Worm (Caenorhabditis elegans) whole organism, mixed stage, embryonic: ENCODE measurements around the gene Y54H5A.2.

Experiments used
- blmp-1 ChIP-seq: fragments of 150-350 bp; optimal IDR thresholded peaks from 2 replicates; lab custom pipeline; 2014; ENCODE audit warnings: missing biosample characterization, missing genetic modification characterization
- ceh-43 ChIP-seq: fragments of 200-800 bp; sonication (Bioruptor generic); optimal IDR thresholded peaks from 2 replicates; lab custom pipeline; 2018; ENCODE audit warnings: mild to moderate bottlenecking, missing genetic modification characterization, moderate library complexity, missing compliant biosample characterization
- ces-1 ChIP-seq: fragments of 150-350 bp; optimal IDR thresholded peaks from 2 replicates; lab custom pipeline; 2014; ENCODE audit warnings: missing biosample characterization, missing genetic modification reagents, missing genetic modification characterization
- elt-3 ChIP-seq: fragments of 150-350 bp; optimal IDR thresholded peaks from 2 replicates; lab custom pipeline; 2014; ENCODE audit warnings: missing biosample characterization, missing genetic modification characterization
- ham-2 ChIP-seq: fragments of 200-800 bp; sonication (Bioruptor generic); optimal IDR thresholded peaks from 2 replicates; lab custom pipeline; 2018; ENCODE audit warnings: mild to moderate bottlenecking, missing genetic modification characterization, missing compliant biosample characterization
- lin-13 ChIP-seq: fragments of 150-350 bp; optimal IDR thresholded peaks from 2 replicates; lab custom pipeline; 2014; ENCODE audit warnings: missing biosample characterization, missing genetic modification characterization
- mab-5 ChIP-seq: fragments of 150-350 bp; optimal IDR thresholded peaks from 2 replicates; lab custom pipeline; 2014; ENCODE audit warnings: missing biosample characterization, missing genetic modification characterization
- mep-1 ChIP-seq: fragments of 150-350 bp; optimal IDR thresholded peaks from 2 replicates; lab custom pipeline; 2017; ENCODE audit warnings: missing biosample characterization, missing genetic modification reagents, missing genetic modification characterization, inconsistent platforms
- nhr-237 ChIP-seq: fragments of 150-350 bp; optimal IDR thresholded peaks from 2 replicates; lab custom pipeline; 2014; ENCODE audit warnings: missing biosample characterization, missing genetic modification characterization
- nhr-28 ChIP-seq: fragments of 150-350 bp; optimal IDR thresholded peaks from 2 replicates; lab custom pipeline; 2014; ENCODE audit warnings: missing biosample characterization, missing genetic modification characterization
- pha-4 ChIP-seq: fragments of 150-350 bp; optimal IDR thresholded peaks from 2 replicates; lab custom pipeline; 2018; ENCODE audit warnings: missing biosample characterization, missing genetic modification reagents, missing genetic modification characterization
- sem-2 ChIP-seq: fragments of 200-800 bp; sonication (Bioruptor generic); optimal IDR thresholded peaks from 2 replicates; lab custom pipeline; 2018; ENCODE audit warnings: mild to moderate bottlenecking, missing genetic modification characterization, missing compliant biosample characterization
- snpc-4 ChIP-seq: fragments of 150-350 bp; optimal IDR thresholded peaks from 2 replicates; lab custom pipeline; 2014; ENCODE audit warnings: missing biosample characterization, missing genetic modification characterization
- ztf-11 ChIP-seq: fragments of 150-350 bp; optimal IDR thresholded peaks from 2 replicates; lab custom pipeline; 2014; ENCODE audit warnings: missing biosample characterization, missing genetic modification characterization

DNA sequence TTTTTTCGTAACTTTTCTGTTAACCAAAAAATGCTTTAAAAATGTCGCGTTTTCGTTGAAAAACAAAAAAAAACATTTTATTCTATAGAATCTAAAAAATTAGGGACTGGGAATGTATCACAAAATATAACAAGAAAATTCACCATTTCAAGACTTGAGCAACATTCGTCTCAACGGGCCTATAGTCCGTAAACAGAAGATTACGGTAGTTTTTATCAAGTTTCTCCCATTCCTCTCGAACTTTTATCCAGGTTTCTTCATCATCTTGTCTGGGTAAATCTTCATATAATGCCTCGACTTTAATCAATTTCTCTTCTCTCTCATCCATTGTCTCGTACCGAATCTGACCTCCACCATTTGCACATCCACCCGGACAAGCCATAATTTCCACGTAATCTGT is 6.0 kb upstream of the Y54H5A.2 start:
- no peak for TF ChIP-seq sem-2 (GFP tag; lab: Kevin White, UChicago)
- no peak for TF ChIP-seq snpc-4
- TF ChIP-seq lin-13 (tag; lab: Kevin White, UChicago) = no peak
- TF ChIP-seq elt-3 = no peak
- TF ChIP-seq nhr-237 (tag; lab: Kevin White, UChicago) = no peak
- TF ChIP-seq pha-4 (tag; lab: Kevin White, UChicago) = no peak
- no peak for TF ChIP-seq ces-1 (GFP tag; lab: Kevin White, UChicago)
- TF ChIP-seq mab-5 (tag; lab: Kevin White, UChicago) = no peak
- TF ChIP-seq mep-1 (tag; lab: Kevin White, UChicago) = no peak
- no peak for TF ChIP-seq ceh-43 (GFP tag; lab: Kevin White, UChicago)
- TF ChIP-seq ztf-11 (tag; lab: Kevin White, UChicago) = no peak
- no peak for TF ChIP-seq blmp-1 (tag; lab: Kevin White, UChicago)
- TF ChIP-seq nhr-28 (tag; lab: Kevin White, UChicago) = no peak
- no peak for TF ChIP-seq ham-2 (GFP tag; lab: Kevin White, UChicago)
